Worm (Caenorhabditis elegans) whole organism, L4 larva: ENCODE results near the gene F44G4.7.

Experiments used
- aha-1 ChIP-seq: fragments of 150-350 bp; peaks from one replicate; lab custom pipeline; 2014; ENCODE audit warnings: missing biosample characterization, missing genetic modification characterization
- ceh-32 ChIP-seq: sonication (generic microtip); optimal IDR thresholded peaks from 2 replicates; lab custom pipeline; 2016; ENCODE audit warnings: mild to moderate bottlenecking, missing genetic modification characterization, missing compliant biosample characterization; ENCODE audit not compliant: poor library complexity
- mep-1 ChIP-seq: fragments of 150-350 bp; sonication (generic microtip); optimal IDR thresholded peaks from 3 replicates; lab custom pipeline; 2014; ENCODE audit warnings: missing biosample characterization, missing genetic modification characterization
- nhr-6 ChIP-seq: fragments of 150-350 bp; optimal IDR thresholded peaks from 2 replicates; lab custom pipeline; 2014; ENCODE audit warnings: missing biosample characterization, missing genetic modification characterization
- pha-4 ChIP-seq, 2 experiments: fragments of 150-350 bp in 1 of 2; fragments of 200-800 bp in 1 of 2; sonication (Bioruptor generic) in 1 of 2; IDR thresholded peaks in 1 of 2; optimal IDR thresholded peaks in 1 of 2; 2 replicates each; pipeline versions ENCODE4 v1.3.6 to Lab custom; 2014 to 2022; ENCODE audit warnings: missing genetic modification characterization in 2 of 2, missing genetic modification reagents in 2 of 2, missing biosample characterization in 1 of 2, missing compliant biosample characterization in 1 of 2

- TF ChIP-seq aha-1 (tag; lab: Kevin White, UChicago) = no peak
- TF ChIP-seq ceh-32 (tag; lab: Kevin White, UChicago) = no peak
- TF ChIP-seq nhr-6 (tag; lab: Kevin White, UChicago) = no peak
- TF ChIP-seq mep-1 = no peak
- TF ChIP-seq pha-4 (GFP tag; IDR thresholded peaks at IDR 0.05; lab: Robert Waterston, UW) = no peak
- no peak for TF ChIP-seq pha-4 (tag; optimal IDR thresholded peaks at IDR 0.05; lab: Kevin White, UChicago)
Observed at ce11 chrII:9042059-9042458, 37.1 kb upstream of the F44G4.7 start.
